Worm (Caenorhabditis elegans): ENCODE data around the gene mrps-35.

mrps-35 gene

DNA sequence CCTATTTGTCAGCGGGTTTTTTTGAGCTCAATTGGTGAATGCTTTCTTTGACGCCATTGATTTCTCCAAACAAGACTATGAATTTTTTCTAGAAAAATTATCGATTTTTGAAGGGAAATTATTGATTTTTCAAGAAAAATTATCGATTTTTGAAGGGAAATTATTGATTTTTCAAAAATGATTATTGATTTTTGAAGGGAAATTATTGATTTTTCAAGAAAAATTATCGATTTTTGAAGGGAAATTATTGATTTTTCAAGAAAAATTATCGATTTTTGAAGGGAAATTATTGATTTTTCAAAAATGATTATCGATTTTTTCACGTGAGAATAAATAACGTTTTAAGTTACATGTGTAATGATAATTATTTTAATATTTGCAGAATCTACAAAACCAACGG, 40.3 kb upstream of the mrps-35 start:
- peak; percentile 53 for TF ChIP-seq ceh-48 (tag; optimal IDR thresholded peaks at IDR 0.05)

DNA sequence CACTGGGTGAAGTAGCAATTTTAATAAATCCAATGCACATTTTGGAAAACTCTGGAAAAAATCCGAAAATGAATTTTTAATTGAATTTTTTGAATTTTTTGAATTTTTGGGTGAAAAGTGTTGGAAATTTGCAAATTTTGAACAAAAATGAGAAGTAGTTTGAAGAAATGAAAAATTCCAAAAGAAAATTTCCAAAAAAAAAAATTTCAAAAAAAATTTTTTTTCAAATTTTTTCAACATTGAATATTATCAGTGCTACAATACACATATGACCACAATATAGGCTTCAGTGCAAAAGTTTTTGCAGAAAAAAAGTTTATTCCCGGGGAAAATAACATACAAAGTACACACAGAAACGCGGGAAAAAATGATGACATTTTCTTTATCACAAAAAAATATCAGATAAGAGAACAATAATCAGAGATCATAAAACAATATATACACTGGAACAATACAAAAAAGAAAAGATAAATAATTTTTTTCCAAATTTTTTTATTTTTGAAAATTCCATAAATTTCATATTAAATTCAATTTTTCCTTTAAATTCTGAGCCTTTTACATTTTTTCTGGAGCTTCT, 23.8 kb upstream of the mrps-35 start, which contains the start of gene hrg-10:
Gene hrg-10, minus strand, starts transcription at position 51 of the 577 bp plus-strand sequence.
- TF ChIP-seq elt-2 (tag; optimal IDR thresholded peaks at IDR 0.05), result peak; percentile 62
- TF ChIP-seq hlh-6 (tag; optimal IDR thresholded peaks at IDR 0.05), result no peak

DNA sequence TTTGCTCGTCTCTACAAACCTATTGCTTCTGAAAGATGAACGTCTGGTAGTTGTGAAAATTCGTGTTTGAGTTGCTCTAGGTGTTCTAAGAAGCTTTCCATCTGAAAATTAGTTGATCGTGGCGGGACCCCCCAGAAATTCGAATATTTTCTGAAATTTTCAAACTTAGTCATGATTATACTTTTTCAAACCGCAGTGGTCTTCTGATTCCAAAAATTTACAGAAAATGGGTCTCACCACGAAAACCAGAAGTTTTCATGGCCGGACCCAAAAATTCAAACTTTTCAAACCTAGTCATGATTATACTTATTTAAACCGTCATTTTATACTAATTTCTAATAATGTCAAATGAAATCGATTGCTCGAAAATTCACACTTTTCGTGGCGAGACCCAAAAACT, 21.0 kb upstream of the mrps-35 start, which contains the start of gene ztf-20:
Gene ztf-20, minus strand, starts transcription at position 101 of the 400 bp plus-strand sequence.
- TF ChIP-seq ttx-3 (tag; optimal IDR thresholded peaks at IDR 0.05) (no peak), pag-3 (tag; optimal IDR thresholded peaks at IDR 0.05; ENCODE audit: borderline replicate concordance) (no peak), nhr-232 (tag; optimal IDR thresholded peaks at IDR 0.05) (no peak), lim-6 (tag; optimal IDR thresholded peaks at IDR 0.05) (no peak), ceh-6 (GFP tag; optimal IDR thresholded peaks at IDR 0.05) (no peak), syd-9 (tag; optimal IDR thresholded peaks at IDR 0.05) (no peak), hlh-13 (GFP tag; optimal IDR thresholded peaks at IDR 0.05) (no peak), C38D4.7 (GFP tag; optimal IDR thresholded peaks at IDR 0.05) (no peak), K09A11.1 (tag; optimal IDR thresholded peaks at IDR 0.05; ENCODE audit: insufficient read depth) (no peak), odd-2 (tag; optimal IDR thresholded peaks at IDR 0.05) (no peak), lin-11 (tag; optimal IDR thresholded peaks at IDR 0.05) (no peak), fkh-6 (tag; optimal IDR thresholded peaks at IDR 0.05) (no peak), tbx-7 (tag; optimal IDR thresholded peaks at IDR 0.05) (no peak), ets-4 (tag; optimal IDR thresholded peaks at IDR 0.05) (no peak), sox-4 (tag; optimal IDR thresholded peaks at IDR 0.05) (no peak), unc-55 (GFP tag; optimal IDR thresholded peaks at IDR 0.05) (no peak)

DNA sequence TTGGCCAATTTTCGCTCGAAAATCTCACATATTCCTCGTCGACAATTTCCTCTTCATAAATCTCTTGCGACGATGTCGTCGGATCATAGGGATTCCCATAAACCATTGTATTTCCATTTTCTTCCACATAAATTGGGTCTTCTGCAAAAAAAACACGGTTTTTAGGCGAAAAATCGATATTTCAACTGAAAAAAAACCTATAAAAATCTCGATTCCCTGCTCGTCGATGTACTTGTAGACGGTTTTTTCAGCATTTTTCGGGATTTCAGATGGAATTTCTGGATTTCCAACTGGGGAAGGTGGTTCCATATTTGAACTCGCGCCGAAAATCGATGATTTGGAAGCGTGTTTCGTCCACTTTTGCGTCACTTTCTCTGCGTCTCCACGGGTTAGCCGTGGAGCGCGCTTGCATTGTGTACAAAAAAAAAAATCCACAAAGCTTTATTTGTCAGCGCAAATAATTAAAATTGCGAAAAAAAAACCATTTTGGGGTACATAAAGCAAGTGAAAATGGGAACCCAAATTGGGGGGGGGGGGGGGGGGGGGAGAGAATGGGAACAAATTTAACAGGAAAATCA, 13.5 kb upstream of the mrps-35 start, which contains the start of gene Y39B6A.43:
Gene Y39B6A.43, minus strand, starts transcription at position 351 of the 578 bp plus-strand sequence.
- TF ChIP-seq che-1 (tag; optimal IDR thresholded peaks at IDR 0.05), result no peak
- TF ChIP-seq ceh-6 (GFP tag; optimal IDR thresholded peaks at IDR 0.05), result peak; percentile 13
- TF ChIP-seq ceh-9 (tag; optimal IDR thresholded peaks at IDR 0.05), result no peak
- TF ChIP-seq odd-2 (tag; optimal IDR thresholded peaks at IDR 0.05), result no peak
- no peak for TF ChIP-seq Y22D7AL.16 (tag; optimal IDR thresholded peaks at IDR 0.05)
- no peak for TF ChIP-seq fax-1 (tag; optimal IDR thresholded peaks at IDR 0.05)
- peak; percentile 72 for TF ChIP-seq ref-2 (tag; optimal IDR thresholded peaks at IDR 0.05)
- no peak for TF ChIP-seq ceh-24 (tag; optimal IDR thresholded peaks at IDR 0.05)
- no peak for TF ChIP-seq hlh-6 (tag; optimal IDR thresholded peaks at IDR 0.05)
- TF ChIP-seq hlh-13 (GFP tag; optimal IDR thresholded peaks at IDR 0.05), result no peak
- no peak for TF ChIP-seq sox-4 (tag; optimal IDR thresholded peaks at IDR 0.05)
- no peak for TF ChIP-seq pqm-1 (tag; optimal IDR thresholded peaks at IDR 0.05)
- no peak for TF ChIP-seq unc-3 (GFP tag; conservative IDR thresholded peaks at IDR 0.05)
- TF ChIP-seq unc-3 (tag; optimal IDR thresholded peaks at IDR 0.05), result peak; percentile 65
- no peak for TF ChIP-seq eyg-1 (tag; optimal IDR thresholded peaks at IDR 0.05)
- no peak for TF ChIP-seq lim-6 (tag; optimal IDR thresholded peaks at IDR 0.05)
- no peak for TF ChIP-seq syd-9 (tag; optimal IDR thresholded peaks at IDR 0.05)
- TF ChIP-seq pha-4 (tag; optimal IDR thresholded peaks at IDR 0.05), result no peak
- no peak for TF ChIP-seq dmd-4 (tag; optimal IDR thresholded peaks at IDR 0.05; ENCODE audit: borderline replicate concordance)
- no peak for TF ChIP-seq ceh-45 (GFP tag; IDR thresholded peaks at IDR 0.05)
- TF ChIP-seq C08G9.2 (tag; optimal IDR thresholded peaks at IDR 0.05), result peak; percentile 44
- TF ChIP-seq K02D7.2 (tag; optimal IDR thresholded peaks at IDR 0.05), result no peak
- peak; percentile 60 for TF ChIP-seq ceh-34 (tag; optimal IDR thresholded peaks at IDR 0.05)
- no peak for TF ChIP-seq F13H6.1 (tag; optimal IDR thresholded peaks at IDR 0.05)
- TF ChIP-seq zip-5 (tag; optimal IDR thresholded peaks at IDR 0.05), result no peak
- no peak for TF ChIP-seq nhr-232 (tag; optimal IDR thresholded peaks at IDR 0.05)
- TF ChIP-seq pros-1 (tag; optimal IDR thresholded peaks at IDR 0.05), result peak; percentile 35
- peak; percentile 66 for TF ChIP-seq ceh-31 (tag; optimal IDR thresholded peaks at IDR 0.05)
- TF ChIP-seq elt-4 (tag; optimal IDR thresholded peaks at IDR 0.05), result no peak
- peak; percentile 88 for TF ChIP-seq pax-1 (tag; optimal IDR thresholded peaks at IDR 0.05)
- peak; percentile 87 for TF ChIP-seq ztf-16 (tag; optimal IDR thresholded peaks at IDR 0.05)
- peak; percentile 15 for TF ChIP-seq madf-2 (tag; optimal IDR thresholded peaks at IDR 0.05)
- no peak for TF ChIP-seq sox-2 (GFP tag; IDR thresholded peaks at IDR 0.05)
- no peak for TF ChIP-seq ceh-2 (tag; optimal IDR thresholded peaks at IDR 0.05)
